Worm (Caenorhabditis elegans) whole organism, L1 larva: ENCODE results near the gene lips-10.

Experiments used
- aha-1 ChIP-seq: fragments of 150-350 bp; optimal IDR thresholded peaks from 2 replicates; lab custom pipeline; 2014; ENCODE audit warnings: missing biosample characterization, missing genetic modification characterization
- efl-1 ChIP-seq, 4 experiments: fragments of 150-350 bp; optimal IDR thresholded peaks in 3 of 4; peaks in 1 of 4; 1 replicate in 1 of 4; 2 replicates in 3 of 4; lab custom pipeline; 2014; ENCODE audit warnings: missing biosample characterization in 2 of 4, missing genetic modification characterization in 2 of 4, missing genetic modification reagents in 2 of 4
- fkh-10 ChIP-seq: sonication (generic microtip); optimal IDR thresholded peaks from 2 replicates; lab custom pipeline; 2017; ENCODE audit warnings: missing biosample characterization, missing genetic modification reagents, missing genetic modification characterization
- fos-1 ChIP-seq: fragments of 150-350 bp; optimal IDR thresholded peaks from 2 replicates; lab custom pipeline; 2014; ENCODE audit warnings: missing biosample characterization, missing genetic modification characterization
- jun-1 ChIP-seq: fragments of 150-350 bp; optimal IDR thresholded peaks from 2 replicates; lab custom pipeline; 2014; ENCODE audit warnings: missing biosample characterization, missing genetic modification reagents, missing genetic modification characterization
- lin-13 ChIP-seq: fragments of 150-350 bp; optimal IDR thresholded peaks from 2 replicates; lab custom pipeline; 2014; ENCODE audit warnings: missing biosample characterization, missing genetic modification reagents, missing genetic modification characterization
- lir-3 ChIP-seq: sonication (generic microtip); optimal IDR thresholded peaks from 2 replicates; lab custom pipeline; 2016; ENCODE audit warnings: mild to moderate bottlenecking, missing genetic modification characterization, moderate library complexity, missing compliant biosample characterization; ENCODE audit not compliant: poor library complexity
- nhr-12 ChIP-seq: sonication (generic microtip); optimal IDR thresholded peaks from 2 replicates; lab custom pipeline; 2017; ENCODE audit warnings: missing biosample characterization, missing genetic modification characterization
- nhr-76 ChIP-seq: sonication (generic microtip); optimal IDR thresholded peaks from 2 replicates; lab custom pipeline; 2017; ENCODE audit warnings: missing biosample characterization, missing genetic modification characterization
- pax-3 ChIP-seq: fragments of 200-800 bp; sonication (Bioruptor generic); optimal IDR thresholded peaks from 2 replicates; lab custom pipeline; 2018; ENCODE audit warnings: mild to moderate bottlenecking, missing genetic modification characterization, moderate library complexity, missing compliant biosample characterization
- skn-1 ChIP-seq: fragments of 150-350 bp; optimal IDR thresholded peaks from 2 replicates; lab custom pipeline; 2014; ENCODE audit warnings: missing biosample characterization, missing genetic modification characterization
- unc-130 ChIP-seq: fragments of 150-350 bp; optimal IDR thresholded peaks from 2 replicates; lab custom pipeline; 2017; ENCODE audit warnings: missing biosample characterization, missing genetic modification characterization, inconsistent platforms
- unc-62 ChIP-seq: fragments of 150-350 bp; optimal IDR thresholded peaks from 2 replicates; lab custom pipeline; 2014; ENCODE audit warnings: missing biosample characterization, missing genetic modification reagents, missing genetic modification characterization

DNA sequence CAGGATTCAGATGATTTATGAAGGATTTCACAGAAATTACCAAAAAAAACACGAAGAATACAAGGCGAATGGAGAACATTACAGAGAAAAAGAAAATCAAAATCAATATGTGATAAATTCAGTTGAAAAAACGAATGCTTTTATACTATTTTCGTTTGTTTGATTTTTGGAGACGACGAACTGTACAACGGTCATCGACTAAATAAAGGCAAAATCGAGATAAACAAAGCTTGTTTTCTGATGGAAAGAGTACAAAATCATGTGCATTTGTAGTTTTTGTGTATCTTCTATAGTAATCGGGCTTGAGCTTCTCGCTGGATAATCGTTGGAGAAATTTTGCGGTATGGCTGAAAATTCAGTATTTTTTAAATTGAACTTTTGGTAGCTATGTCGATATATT lies 32.2 kb downstream of the lips-10 start, which contains the start of gene M05D6.8:
- TF ChIP-seq lir-3 (tag; lab: Kevin White, UChicago) (no peak), pax-3 (tag; lab: Kevin White, UChicago) (no peak), jun-1 (no peak), unc-130 (no peak), unc-62 (GFP tag; lab: Kevin White, UChicago) (no peak), lin-13 (GFP tag; lab: Kevin White, UChicago) (no peak), fos-1 (tag; lab: Kevin White, UChicago) (no peak), nhr-12 (tag; lab: Kevin White, UChicago) (no peak), efl-1 (optimal IDR thresholded peaks at IDR 0.05; lab: Kevin White, UChicago) (no peak), efl-1 (GFP tag; optimal IDR thresholded peaks at IDR 0.05 in 1 of 2; lab: Kevin White, UChicago) (no peak), skn-1 (no peak), aha-1 (tag; lab: Kevin White, UChicago) (no peak), fkh-10 (GFP tag; lab: Kevin White, UChicago) (no peak), nhr-76 (tag; lab: Kevin White, UChicago) (no peak)
